Worm (Caenorhabditis elegans): ENCODE data around the gene rpl-35.

DNA sequence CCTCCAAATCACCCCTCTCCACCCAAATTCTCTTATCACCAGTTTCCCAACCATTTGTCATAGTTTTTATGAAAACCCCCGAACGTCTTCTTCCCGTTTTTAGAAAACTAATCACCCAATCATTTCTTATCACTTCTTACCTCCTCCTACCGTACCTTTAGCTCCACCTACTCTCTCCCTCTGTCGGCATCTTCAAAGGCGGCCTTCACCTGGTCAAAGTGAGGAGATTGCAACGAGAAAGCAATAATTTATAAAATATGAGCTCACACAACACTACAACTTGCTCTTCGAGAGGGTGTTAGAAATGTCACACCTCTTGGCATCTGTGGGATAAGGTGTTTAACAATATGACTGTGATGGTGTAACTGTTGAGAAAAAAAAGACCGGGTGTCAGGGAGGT lies 45.9 kb upstream of the rpl-35 start:
- peak; percentile 98 for TF ChIP-seq egl-5 (tag; optimal IDR thresholded peaks at IDR 0.05)
- no peak for TF ChIP-seq nhr-11 (tag; optimal IDR thresholded peaks at IDR 0.05)
- no peak for TF ChIP-seq fos-1 (tag; optimal IDR thresholded peaks at IDR 0.05)
- no peak for TF ChIP-seq elt-3 (tag; optimal IDR thresholded peaks at IDR 0.05)
- TF ChIP-seq snpc-4 (tag; optimal IDR thresholded peaks at IDR 0.05), result no peak
- no peak for TF ChIP-seq R02D3.7 (tag; optimal IDR thresholded peaks at IDR 0.05)
